Worm (Caenorhabditis elegans) whole organism, young adult: ENCODE results near the gene Y67D8B.3.

ENCODE experiments used
- F49E8.2 ChIP-seq: sonication (generic microtip); optimal IDR thresholded peaks from 3 replicates; lab custom pipeline; 2017; ENCODE audit warnings: missing genetic modification characterization, mild to moderate bottlenecking, missing compliant biosample characterization, antibody characterized with exemption, moderate library complexity; ENCODE audit not compliant: insufficient read depth
- Y53G8AR.9 ChIP-seq: fragments of 200-800 bp; sonication (Bioruptor generic); conservative IDR thresholded peaks from 2 replicates; pipeline ENCODE4 v1.3.6; 2022; ENCODE audit warnings: missing genetic modification reagents, missing genetic modification characterization, missing compliant biosample characterization
- cebp-2 ChIP-seq: fragments of 200-800 bp; sonication (Bioruptor generic); IDR thresholded peaks from 2 replicates; pipeline ENCODE4 v1.3.6; 2022; ENCODE audit warnings: missing genetic modification characterization, missing compliant biosample characterization
- dpl-1 ChIP-seq: fragments of 150-350 bp; optimal IDR thresholded peaks from 2 replicates; lab custom pipeline; 2014; ENCODE audit warnings: missing biosample characterization, missing genetic modification reagents, missing genetic modification characterization
- ekl-4 ChIP-seq: fragments of 200-800 bp; sonication (Bioruptor generic); IDR thresholded peaks from 2 replicates; pipeline ENCODE4 v1.3.6; 2022; ENCODE audit warnings: missing genetic modification reagents, missing genetic modification characterization, missing compliant biosample characterization
- gei-17 ChIP-seq: fragments of 200-800 bp; sonication (Bioruptor generic); optimal IDR thresholded peaks from 2 replicates; lab custom pipeline; 2018; ENCODE audit warnings: mild to moderate bottlenecking, missing genetic modification characterization, missing compliant biosample characterization
- hlh-26 ChIP-seq: fragments of 200-800 bp; sonication (Bioruptor generic); conservative IDR thresholded peaks from 2 replicates; pipeline ENCODE4 v1.3.6; 2022; ENCODE audit warnings: missing genetic modification reagents, missing genetic modification characterization, missing compliant biosample characterization
- nfya-2 ChIP-seq: fragments of 200-800 bp; sonication (Bioruptor generic); IDR thresholded peaks from 2 replicates; pipeline ENCODE4 v1.3.6; 2022; ENCODE audit warnings: missing genetic modification reagents, missing genetic modification characterization, missing compliant biosample characterization
- nhr-90 ChIP-seq: sonication (generic microtip); optimal IDR thresholded peaks from 2 replicates; lab custom pipeline; 2016; ENCODE audit warnings: missing genotype, mild to moderate bottlenecking, missing genetic modification characterization, missing compliant biosample characterization
- rcor-1 ChIP-seq: fragments of 200-800 bp; sonication (Bioruptor generic); IDR thresholded peaks from 2 replicates; pipeline ENCODE4 v1.3.6; 2022; ENCODE audit warnings: missing genetic modification reagents, missing genetic modification characterization, missing compliant biosample characterization
- unc-62 ChIP-seq: fragments of 150-350 bp; optimal IDR thresholded peaks from 2 replicates; lab custom pipeline; 2014; ENCODE audit warnings: missing biosample characterization, missing genetic modification reagents, missing genetic modification characterization
- ztf-22 ChIP-seq: fragments of 200-800 bp; sonication (Bioruptor generic); optimal IDR thresholded peaks from 2 replicates; lab custom pipeline; 2018; ENCODE audit warnings: mild to moderate bottlenecking, missing genetic modification characterization, moderate library complexity, missing compliant biosample characterization
- ztf-25 ChIP-seq: fragments of 200-800 bp; sonication (Bioruptor generic); IDR thresholded peaks from 2 replicates; pipeline ENCODE4 v1.3.6; 2022; ENCODE audit warnings: missing genetic modification reagents, missing genetic modification characterization, missing compliant biosample characterization

DNA sequence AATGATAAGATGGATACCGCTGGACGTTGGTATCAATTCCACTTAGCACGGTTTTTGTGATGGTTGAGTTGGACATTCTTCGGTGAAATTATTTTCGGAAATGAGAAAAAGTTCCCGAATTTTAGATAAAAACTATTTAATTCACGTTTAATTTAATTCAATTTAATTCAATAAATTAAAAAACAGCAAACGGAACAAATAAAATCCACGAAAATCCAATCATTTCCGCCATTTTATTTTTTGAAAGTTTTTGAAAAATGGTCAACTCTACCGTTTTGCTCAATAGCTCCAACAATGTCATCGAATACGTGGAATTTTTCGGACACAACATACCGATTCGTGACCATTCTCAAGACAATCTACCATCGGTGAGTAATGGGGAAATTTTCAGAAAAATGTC lies at the start of gene Y67D8B.3, which contains the start of gene Y67D8B.5:
- TF ChIP-seq gei-17 (GFP tag; lab: Kevin White, UChicago) (no peak), cebp-2 (no peak), dpl-1 (GFP tag; lab: Kevin White, UChicago) (no peak), Y53G8AR.9 (GFP tag; lab: Robert Waterston, UW) (no peak), F49E8.2 (tag; lab: Kevin White, UChicago) (no peak), ztf-22 (no peak), rcor-1 (GFP tag; lab: Robert Waterston, UW) (no peak), nfya-2 (GFP tag; lab: Robert Waterston, UW) (no peak), ztf-25 (no peak), nhr-90 (tag; lab: Kevin White, UChicago) (no peak), ekl-4 (GFP tag; lab: Robert Waterston, UW) (no peak), unc-62 (GFP tag; lab: Kevin White, UChicago) (no peak), hlh-26 (GFP tag; lab: Robert Waterston, UW) (no peak)
